Fruit fly (Drosophila melanogaster) whole organism, embryonic: ENCODE data around the gene RabX6.

Source experiments
- Aef1 ChIP-seq: fragments of 200-800 bp; sonication (Bioruptor generic); IDR thresholded peaks from 3 replicates; pipeline ENCODE4 v1.3.6; 2022; ENCODE audit warnings: missing biosample characterization, missing genetic modification characterization
- Atf-2 ChIP-seq: fragments of 200-800 bp; sonication (Bioruptor generic); optimal IDR thresholded peaks from 2 replicates; lab custom pipeline; 2016; ENCODE audit warnings: missing biosample characterization, missing genetic modification characterization
- BtbVII ChIP-seq: fragments of 200-800 bp; sonication (Bioruptor generic); optimal IDR thresholded peaks from 3 replicates; lab custom pipeline; 2017; ENCODE audit warnings: missing biosample characterization, mild to moderate bottlenecking, missing genetic modification characterization
- CG10366 ChIP-seq: fragments of 200-800 bp; sonication (Bioruptor generic); IDR thresholded peaks from 2 replicates; pipeline ENCODE4 v1.3.6; 2022; ENCODE audit warnings: missing biosample characterization, missing genetic modification characterization
- CG11723 ChIP-seq: fragments of 200-800 bp; sonication (Bioruptor generic); optimal IDR thresholded peaks from 2 replicates; lab custom pipeline; 2017; ENCODE audit warnings: missing biosample characterization, mild to moderate bottlenecking, missing genetic modification characterization
- CG14710 ChIP-seq: fragments of 200-800 bp; sonication (Bioruptor generic); optimal IDR thresholded peaks from 3 replicates; lab custom pipeline; 2019; ENCODE audit warnings: missing biosample characterization, mild to moderate bottlenecking, missing genetic modification characterization, moderate library complexity
- CG1529 ChIP-seq: fragments of 200-800 bp; sonication (Bioruptor generic); optimal IDR thresholded peaks from 3 replicates; lab custom pipeline; 2018; ENCODE audit warnings: missing biosample characterization, missing genetic modification characterization
- CG15601 ChIP-seq: fragments of 200-800 bp; sonication (Bioruptor generic); optimal IDR thresholded peaks from 3 replicates; lab custom pipeline; 2019; ENCODE audit warnings: missing biosample characterization, mild to moderate bottlenecking, missing genetic modification characterization, moderate library complexity
- CG17361 ChIP-seq: fragments of 200-800 bp; sonication (Bioruptor generic); IDR thresholded peaks from 3 replicates; pipeline ENCODE4 v1.3.6; 2022; ENCODE audit warnings: missing biosample characterization, missing genetic modification characterization
- CG17802 ChIP-seq: fragments of 200-800 bp; sonication (Bioruptor generic); optimal IDR thresholded peaks from 2 replicates; lab custom pipeline; 2018; ENCODE audit warnings: missing biosample characterization, mild to moderate bottlenecking, missing genetic modification characterization, moderate library complexity
- CG18011 ChIP-seq: fragments of 200-800 bp; sonication (Bioruptor generic); optimal IDR thresholded peaks from 2 replicates; lab custom pipeline; 2017; ENCODE audit warnings: missing biosample characterization, missing genetic modification characterization, mild to moderate bottlenecking, moderate library complexity, missing genotype
- CG4360 ChIP-seq: fragments of 200-800 bp; sonication (Bioruptor generic); IDR thresholded peaks from 2 replicates; pipeline ENCODE4 v1.3.6; 2022; ENCODE audit warnings: missing biosample characterization, missing genetic modification characterization
- CG4424 ChIP-seq: fragments of 200-800 bp; sonication (Bioruptor generic); optimal IDR thresholded peaks from 3 replicates; lab custom pipeline; 2016; ENCODE audit warnings: missing biosample characterization, missing genetic modification characterization
- CG4854 ChIP-seq: fragments of 200-800 bp; sonication (Bioruptor generic); optimal IDR thresholded peaks from 2 replicates; lab custom pipeline; 2016; ENCODE audit warnings: missing biosample characterization, missing genetic modification characterization, inconsistent platforms
- CG6175 ChIP-seq: fragments of 200-800 bp; sonication (Bioruptor generic); IDR thresholded peaks from 3 replicates; pipeline ENCODE4 v1.3.6; 2022; ENCODE audit warnings: missing biosample characterization, missing genetic modification characterization
- CG6683 ChIP-seq: fragments of 200-800 bp; sonication (Bioruptor generic); optimal IDR thresholded peaks from 2 replicates; lab custom pipeline; 2017; ENCODE audit warnings: missing biosample characterization, mild to moderate bottlenecking, missing genetic modification characterization, missing genetic modification reagents
- CG6689 ChIP-seq: fragments of 200-800 bp; sonication (Bioruptor generic); IDR thresholded peaks from 2 replicates; pipeline ENCODE4 v1.3.6; 2022; ENCODE audit warnings: missing biosample characterization, missing genetic modification characterization
- CG7372 ChIP-seq: fragments of 200-800 bp; sonication (Bioruptor generic); IDR thresholded peaks from 2 replicates; pipeline ENCODE4 v1.3.6; 2022; ENCODE audit warnings: missing biosample characterization, missing genetic modification characterization
- CG9727 ChIP-seq: fragments of 200-800 bp; sonication (Bioruptor generic); optimal IDR thresholded peaks from 3 replicates; lab custom pipeline; 2017; ENCODE audit warnings: missing biosample characterization, mild to moderate bottlenecking, missing genetic modification characterization
- CG9817 ChIP-seq: fragments of 200-800 bp; sonication (Bioruptor generic); optimal IDR thresholded peaks from 2 replicates; lab custom pipeline; 2018; ENCODE audit warnings: missing biosample characterization, mild to moderate bottlenecking, missing genetic modification characterization, moderate library complexity
- Ets65A ChIP-seq: fragments of 200-800 bp; sonication (Bioruptor generic); peaks from one replicate; lab custom pipeline; 2016; ENCODE audit warnings: missing biosample characterization, missing genetic modification characterization
- Fer3 ChIP-seq: fragments of 200-800 bp; sonication (Bioruptor generic); optimal IDR thresholded peaks from 2 replicates; lab custom pipeline; 2018; ENCODE audit warnings: missing biosample characterization, mild to moderate bottlenecking, missing genetic modification characterization, moderate library complexity
- HLH54F ChIP-seq: fragments of 200-800 bp; sonication (Bioruptor generic); optimal IDR thresholded peaks from 3 replicates; lab custom pipeline; 2016; ENCODE audit warnings: missing biosample characterization, missing genetic modification characterization
- HmgZ ChIP-seq: fragments of 200-800 bp; sonication (Bioruptor generic); optimal IDR thresholded peaks from 2 replicates; lab custom pipeline; 2018; ENCODE audit warnings: missing biosample characterization, mild to moderate bottlenecking, missing genetic modification characterization
- Hmr ChIP-seq: fragments of 200-800 bp; sonication (Bioruptor generic); optimal IDR thresholded peaks from 3 replicates; lab custom pipeline; 2017; ENCODE audit warnings: mild to moderate bottlenecking, missing biosample characterization, missing genetic modification reagents, missing genetic modification characterization
- Hr39 ChIP-seq: fragments of >200 bp; optimal IDR thresholded peaks from 2 replicates; lab custom pipeline; 2017
- MESR4 ChIP-seq: fragments of 200-800 bp; sonication (Bioruptor generic); optimal IDR thresholded peaks from 2 replicates; lab custom pipeline; 2018; ENCODE audit warnings: missing biosample characterization, mild to moderate bottlenecking, missing genetic modification characterization, moderate library complexity
- Myb ChIP-seq: fragments of 200-800 bp; sonication (Bioruptor generic); optimal IDR thresholded peaks from 2 replicates; lab custom pipeline; 2016; ENCODE audit warnings: missing biosample characterization, missing genetic modification characterization
- NFAT ChIP-seq: fragments of 200-800 bp; sonication (Bioruptor generic); IDR thresholded peaks from 2 replicates; pipeline ENCODE4 v1.3.6; 2022; ENCODE audit warnings: missing biosample characterization, missing genetic modification characterization
- NfI ChIP-seq: fragments of 200-800 bp; sonication (Bioruptor generic); optimal IDR thresholded peaks from 3 replicates; lab custom pipeline; 2018; ENCODE audit warnings: missing biosample characterization, mild to moderate bottlenecking, missing genetic modification characterization, moderate library complexity
- Rfx ChIP-seq: fragments of 200-800 bp; sonication (Bioruptor generic); IDR thresholded peaks from 2 replicates; pipeline ENCODE4 v1.3.6; 2022; ENCODE audit warnings: missing biosample characterization, missing genetic modification characterization
- Rx ChIP-seq: fragments of 200-800 bp; sonication (Bioruptor generic); IDR thresholded peaks from 2 replicates; pipeline ENCODE4 v1.3.6; 2022; ENCODE audit warnings: missing biosample characterization, missing genetic modification characterization
- ase ChIP-seq: fragments of 200-800 bp; sonication (Bioruptor generic); IDR thresholded peaks from 3 replicates; pipeline ENCODE4 v1.3.6; 2022; ENCODE audit warnings: missing biosample characterization, missing genetic modification characterization
- az2 ChIP-seq: fragments of 200-800 bp; sonication (Bioruptor generic); optimal IDR thresholded peaks from 3 replicates; lab custom pipeline; 2016; ENCODE audit warnings: missing biosample characterization, missing genetic modification characterization
- cas ChIP-seq: fragments of 200-800 bp; sonication (Bioruptor generic); IDR thresholded peaks from 2 replicates; pipeline ENCODE4 v1.3.6; 2022; ENCODE audit warnings: missing biosample characterization, missing genetic modification characterization
- caup ChIP-seq: fragments of 200-800 bp; sonication (Bioruptor generic); optimal IDR thresholded peaks from 3 replicates; lab custom pipeline; 2017; ENCODE audit warnings: missing biosample characterization, mild to moderate bottlenecking, missing genetic modification characterization, moderate library complexity; ENCODE audit not compliant: severe bottlenecking
- corto ChIP-seq: fragments of 200-800 bp; sonication (Bioruptor generic); optimal IDR thresholded peaks from 2 replicates; lab custom pipeline; 2016; ENCODE audit warnings: missing biosample characterization, mild to moderate bottlenecking, missing genetic modification characterization, moderate library complexity
- dmrt11E ChIP-seq: fragments of 200-800 bp; sonication (Bioruptor generic); optimal IDR thresholded peaks from 3 replicates; lab custom pipeline; 2018; ENCODE audit warnings: missing biosample characterization, mild to moderate bottlenecking, missing genetic modification characterization, moderate library complexity
- ems ChIP-seq: fragments of 200-800 bp; sonication (Bioruptor generic); optimal IDR thresholded peaks from 3 replicates; lab custom pipeline; 2016; ENCODE audit warnings: missing biosample characterization, missing genetic modification characterization
- gem ChIP-seq: fragments of 200-800 bp; sonication (Bioruptor generic); optimal IDR thresholded peaks from 2 replicates; lab custom pipeline; 2019; ENCODE audit warnings: missing biosample characterization, mild to moderate bottlenecking, missing genetic modification characterization, moderate library complexity
- gsb ChIP-seq: fragments of 200-800 bp; sonication (Bioruptor generic); IDR thresholded peaks from 2 replicates; pipeline ENCODE4 v1.3.6; 2022; ENCODE audit warnings: missing biosample characterization, missing genetic modification characterization
- gsb-n ChIP-seq: fragments of 200-800 bp; sonication (Bioruptor generic); optimal IDR thresholded peaks from 3 replicates; lab custom pipeline; 2018; ENCODE audit warnings: missing biosample characterization, mild to moderate bottlenecking, missing genetic modification characterization
- her ChIP-seq: fragments of 200-800 bp; sonication (Bioruptor generic); optimal IDR thresholded peaks from 2 replicates; lab custom pipeline; 2016; ENCODE audit warnings: missing biosample characterization, missing genetic modification characterization
- jigr1 ChIP-seq: fragments of 200-800 bp; sonication (Bioruptor generic); IDR thresholded peaks from 3 replicates; pipeline ENCODE4 v1.3.6; 2022; ENCODE audit warnings: missing biosample characterization, missing genetic modification characterization
- oc ChIP-seq: fragments of 200-800 bp; sonication (Bioruptor generic); optimal IDR thresholded peaks from 2 replicates; lab custom pipeline; 2018; ENCODE audit warnings: missing biosample characterization, mild to moderate bottlenecking, missing genetic modification characterization, moderate library complexity
- rib ChIP-seq: fragments of 200-800 bp; sonication (Bioruptor generic); IDR thresholded peaks from 2 replicates; pipeline ENCODE4 v1.3.6; 2022; ENCODE audit warnings: missing biosample characterization, missing genetic modification characterization
- scrt ChIP-seq: fragments of 200-800 bp; sonication (Bioruptor generic); optimal IDR thresholded peaks from 2 replicates; lab custom pipeline; 2018; ENCODE audit warnings: missing biosample characterization, mild to moderate bottlenecking, missing genetic modification characterization, moderate library complexity
- shn ChIP-seq: fragments of 200-800 bp; sonication (Bioruptor generic); optimal IDR thresholded peaks from 3 replicates; lab custom pipeline; 2016; ENCODE audit warnings: missing biosample characterization, missing genetic modification characterization
- tup ChIP-seq: fragments of 200-800 bp; sonication (Bioruptor generic); optimal IDR thresholded peaks from 2 replicates; lab custom pipeline; 2016; ENCODE audit warnings: missing biosample characterization, mild to moderate bottlenecking, missing genetic modification characterization, moderate library complexity
- wdn ChIP-seq: fragments of 200-800 bp; sonication (Bioruptor generic); IDR thresholded peaks from 2 replicates; pipeline ENCODE4 v1.3.6; 2022; ENCODE audit warnings: missing biosample characterization, missing genetic modification characterization
- zf30C ChIP-seq: fragments of 200-800 bp; sonication (Bioruptor generic); optimal IDR thresholded peaks from 3 replicates; lab custom pipeline; 2018; ENCODE audit warnings: missing biosample characterization, mild to moderate bottlenecking, missing genetic modification characterization

RabX6 gene

DNA sequence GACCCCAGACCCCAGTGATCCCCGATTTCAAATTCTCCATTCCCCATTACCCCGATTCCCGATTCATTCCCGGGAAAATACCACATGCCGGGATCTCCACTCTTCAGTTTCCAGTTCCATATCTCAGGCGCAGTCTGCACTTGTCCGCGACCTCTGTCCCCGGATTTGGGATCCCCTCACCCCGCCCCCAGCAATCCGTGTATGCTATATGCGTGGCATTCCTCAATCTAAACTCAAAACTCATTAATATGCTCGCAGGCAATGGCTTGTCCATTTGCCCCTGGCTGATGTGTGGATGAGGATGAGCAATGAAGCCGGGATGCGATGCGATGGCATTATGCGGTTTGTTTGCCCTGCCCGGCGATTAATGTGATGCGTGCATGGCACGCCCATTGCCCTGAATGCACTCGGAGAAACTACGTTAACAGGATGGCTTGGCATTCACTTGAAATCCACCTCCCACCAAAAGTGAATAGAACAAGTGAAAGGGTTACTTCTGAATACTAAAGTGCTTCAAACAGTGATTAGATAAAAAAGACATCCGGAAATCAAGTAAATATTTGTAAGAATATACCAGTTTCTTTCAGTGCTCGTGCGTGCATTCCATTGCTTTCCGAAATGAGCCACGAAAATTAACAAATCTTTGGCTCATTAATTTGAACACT lies 35.3 kb downstream of the RabX6 start (continued):
- no peak for TF ChIP-seq cas (GFP tag; lab: Robert Waterston, UW)
- TF ChIP-seq Aef1 (GFP tag; lab: Robert Waterston, UW) = no peak; the same call in 2 of the 3 replicates
- TF ChIP-seq az2 (GFP tag; lab: Kevin White, UChicago) = peak; percentile 86
- TF ChIP-seq CG9817 (tag; lab: Kevin White, UChicago) = no peak
- peak; percentile 45 for TF ChIP-seq HLH54F (GFP tag; lab: Kevin White, UChicago)
- peak; percentile 55 for TF ChIP-seq tup
- TF ChIP-seq ase (GFP tag; lab: Robert Waterston, UW) = peak; percentile 21; the same call in 1 of the 3 replicates
- TF ChIP-seq rib (GFP tag; lab: Robert Waterston, UW) = no peak
- TF ChIP-seq NfI (GFP tag; lab: Kevin White, UChicago) = no peak
- TF ChIP-seq dmrt11E (tag; lab: Kevin White, UChicago) = peak; percentile 98
- TF ChIP-seq CG6683 = no peak
- TF ChIP-seq CG6175 (GFP tag; lab: Robert Waterston, UW) = no peak
- TF ChIP-seq CG1529 (GFP tag; lab: Kevin White, UChicago) = peak; percentile 68
- no peak for TF ChIP-seq gsb (GFP tag; lab: Robert Waterston, UW)
- TF ChIP-seq CG4854 (GFP tag; lab: Kevin White, UChicago) = peak; percentile 59
- TF ChIP-seq CG10366 (GFP tag; lab: Robert Waterston, UW) = peak; percentile 63
- peak; percentile 63 for TF ChIP-seq corto (GFP tag; lab: Kevin White, UChicago)
- peak; percentile 89 for TF ChIP-seq CG6689 (GFP tag; lab: Robert Waterston, UW)
- peak; percentile 52 for TF ChIP-seq ems
- peak; percentile 69 for TF ChIP-seq CG15601 (tag; lab: Kevin White, UChicago)
- peak; percentile 54; the same call in 1 of the 3 replicates for TF ChIP-seq jigr1 (GFP tag; lab: Robert Waterston, UW)
- TF ChIP-seq CG4360 (GFP tag; lab: Robert Waterston, UW) = 0 out of 2 replicates have a peak, but pooled peaks have one; percentile 52
- no peak for TF ChIP-seq caup (GFP tag; lab: Kevin White, UChicago)
- peak; percentile 82 for TF ChIP-seq CG17361
- TF ChIP-seq Rfx (GFP tag; lab: Robert Waterston, UW) = no peak
- TF ChIP-seq zf30C (GFP tag; lab: Kevin White, UChicago) = peak; percentile 97
- TF ChIP-seq CG4424 (GFP tag; lab: Kevin White, UChicago) = peak; percentile 87
- TF ChIP-seq BtbVII = no peak
- TF ChIP-seq CG7372 (GFP tag; lab: Robert Waterston, UW) = no peak
- TF ChIP-seq gem (tag; lab: Kevin White, UChicago) = peak; percentile 91
- TF ChIP-seq MESR4 (GFP tag; lab: Kevin White, UChicago) = peak; percentile 22
- peak; percentile 93 for TF ChIP-seq CG9727 (GFP tag; lab: Kevin White, UChicago)
- peak; percentile 88 for TF ChIP-seq gsb-n
- TF ChIP-seq Hr39 (lab: Kevin White, UChicago) = no peak
- peak; percentile 93 for TF ChIP-seq CG14710
- TF ChIP-seq CG11723 = peak; percentile 26
- peak; percentile 80 for TF ChIP-seq Atf-2 (GFP tag; lab: Kevin White, UChicago)
- TF ChIP-seq scrt = no peak
- TF ChIP-seq oc = peak; percentile 39
- peak; percentile 81 for TF ChIP-seq Rx (GFP tag; lab: Robert Waterston, UW)
- TF ChIP-seq Ets65A (GFP tag; lab: Kevin White, UChicago) = peak; percentile 98
- peak; percentile 75 for TF ChIP-seq shn (GFP tag; lab: Kevin White, UChicago)
- TF ChIP-seq CG18011 (GFP tag; lab: Kevin White, UChicago) = no peak
- no peak for TF ChIP-seq wdn (GFP tag; lab: Robert Waterston, UW)
- TF ChIP-seq CG17802 (tag; lab: Kevin White, UChicago) = peak; percentile 68
- peak; percentile 24 for TF ChIP-seq Myb (GFP tag; lab: Kevin White, UChicago)
- TF ChIP-seq NFAT (GFP tag; lab: Robert Waterston, UW) = no peak
- TF ChIP-seq her = peak; percentile 63
- TF ChIP-seq HmgZ (tag; lab: Kevin White, UChicago) = no peak
- no peak for TF ChIP-seq Hmr (GFP tag; lab: Kevin White, UChicago)
- TF ChIP-seq Fer3 (tag; lab: Kevin White, UChicago) = no peak
